Fruit fly (Drosophila melanogaster) whole organism, embryonic: Measurements from ENCODE around the gene CG18596.

ENCODE experiments used
- ATbp ChIP-seq: fragments of 200-800 bp; sonication (Bioruptor generic); optimal IDR thresholded peaks from 2 replicates; lab custom pipeline; 2017; ENCODE audit warnings: missing biosample characterization, mild to moderate bottlenecking, missing genetic modification characterization, missing genetic modification reagents
- Adf1 ChIP-seq: fragments of 200-800 bp; sonication (Bioruptor generic); IDR thresholded peaks from 2 replicates; pipeline ENCODE4 v1.3.6; 2022; ENCODE audit warnings: missing biosample characterization, missing genetic modification characterization
- Atf-2 ChIP-seq: fragments of 200-800 bp; sonication (Bioruptor generic); optimal IDR thresholded peaks from 2 replicates; lab custom pipeline; 2016; ENCODE audit warnings: missing biosample characterization, missing genetic modification characterization
- CG11560 ChIP-seq: fragments of 200-800 bp; sonication (Bioruptor generic); IDR thresholded peaks from 3 replicates; pipeline ENCODE4 v1.3.6; 2022; ENCODE audit warnings: missing biosample characterization, missing genetic modification characterization
- CG12236 ChIP-seq: fragments of 200-800 bp; sonication (Bioruptor generic); optimal IDR thresholded peaks from 2 replicates; lab custom pipeline; 2016; ENCODE audit warnings: missing biosample characterization, missing genetic modification characterization
- CG12769 ChIP-seq: fragments of 200-800 bp; sonication (Bioruptor generic); optimal IDR thresholded peaks from 2 replicates; lab custom pipeline; 2019; ENCODE audit warnings: missing biosample characterization, mild to moderate bottlenecking, missing genetic modification characterization, moderate library complexity
- CG13287 ChIP-seq: fragments of 200-800 bp; sonication (Bioruptor generic); IDR thresholded peaks from 2 replicates; pipeline ENCODE4 v1.3.6; 2022; ENCODE audit warnings: missing biosample characterization, missing genetic modification characterization; ENCODE audit not compliant: partially characterized antibody
- CG14014 ChIP-seq: fragments of 200-800 bp; sonication (Bioruptor generic); IDR thresholded peaks from 2 replicates; pipeline ENCODE4 v1.3.6; 2022; ENCODE audit warnings: missing biosample characterization, missing genetic modification characterization
- CG16813 ChIP-seq: fragments of 200-800 bp; sonication (Bioruptor generic); IDR thresholded peaks from 3 replicates; pipeline ENCODE4 v1.3.6; 2022; ENCODE audit warnings: missing biosample characterization, missing genetic modification characterization; ENCODE audit not compliant: partially characterized antibody
- CG2129 ChIP-seq: fragments of 200-800 bp; sonication (Bioruptor generic); IDR thresholded peaks from 2 replicates; pipeline ENCODE4 v1.3.6; 2022; ENCODE audit warnings: missing biosample characterization, missing genetic modification characterization; ENCODE audit not compliant: partially characterized antibody
- CG5953 ChIP-seq: fragments of 200-800 bp; sonication (Bioruptor generic); IDR thresholded peaks from 2 replicates; pipeline ENCODE4 v1.3.6; 2022; ENCODE audit warnings: missing biosample characterization, missing genetic modification characterization
- CG6654 ChIP-seq: fragments of 200-800 bp; sonication (Bioruptor generic); optimal IDR thresholded peaks from 2 replicates; lab custom pipeline; 2017; ENCODE audit warnings: missing biosample characterization, mild to moderate bottlenecking, missing genetic modification characterization
- CG8765 ChIP-seq: fragments of 200-800 bp; sonication (Bioruptor generic); IDR thresholded peaks from 2 replicates; pipeline ENCODE4 v1.3.6; 2022; ENCODE audit warnings: missing biosample characterization, missing genetic modification characterization
- CG9215 ChIP-seq: fragments of 200-800 bp; sonication (Bioruptor generic); IDR thresholded peaks from 2 replicates; pipeline ENCODE4 v1.3.6; 2022; ENCODE audit warnings: missing biosample characterization, missing genetic modification characterization
- CG9437 ChIP-seq: fragments of 200-800 bp; sonication (Bioruptor generic); optimal IDR thresholded peaks from 2 replicates; lab custom pipeline; 2018; ENCODE audit warnings: missing biosample characterization, mild to moderate bottlenecking, missing genetic modification characterization
- CG9797 ChIP-seq: fragments of 200-800 bp; sonication (Bioruptor generic); optimal IDR thresholded peaks from 3 replicates; lab custom pipeline; 2018; ENCODE audit warnings: missing biosample characterization, mild to moderate bottlenecking, missing genetic modification characterization
- CTCF ChIP-seq: fragments of 200-800 bp; sonication (Bioruptor generic); optimal IDR thresholded peaks from 2 replicates; lab custom pipeline; 2017; ENCODE audit warnings: missing biosample characterization, mild to moderate bottlenecking, missing genetic modification characterization, moderate library complexity
- D ChIP-seq, 2 experiments: fragments of 200-800 bp in 1 of 2; fragments of >200 bp in 1 of 2; sonication (Bioruptor generic) in 1 of 2; optimal IDR thresholded peaks; 2 replicates in 1 of 2; 3 replicates in 1 of 2; lab custom pipeline; 2017; ENCODE audit warnings: mild to moderate bottlenecking in 1 of 2, missing biosample characterization in 1 of 2, missing genetic modification characterization in 1 of 2, missing genetic modification reagents in 1 of 2
- Dip3 ChIP-seq: fragments of 200-800 bp; sonication (Bioruptor generic); optimal IDR thresholded peaks from 3 replicates; lab custom pipeline; 2016; ENCODE audit warnings: missing biosample characterization, missing genetic modification characterization
- E2f1 ChIP-seq: fragments of 200-800 bp; sonication (Bioruptor generic); IDR thresholded peaks from 2 replicates; pipeline ENCODE4 v1.3.6; 2022; ENCODE audit warnings: missing biosample characterization, missing genetic modification characterization
- Hand ChIP-seq: fragments of 200-800 bp; sonication (Bioruptor generic); optimal IDR thresholded peaks from 2 replicates; lab custom pipeline; 2017; ENCODE audit warnings: mild to moderate bottlenecking, missing biosample characterization, missing genetic modification reagents, missing genetic modification characterization
- Lhr ChIP-seq: fragments of 200-800 bp; sonication (Bioruptor generic); optimal IDR thresholded peaks from 3 replicates; lab custom pipeline; 2017; ENCODE audit warnings: mild to moderate bottlenecking, missing biosample characterization, missing genetic modification reagents, missing genetic modification characterization
- MBD-R2 ChIP-seq: fragments of 200-800 bp; sonication (Bioruptor generic); IDR thresholded peaks from 2 replicates; pipeline ENCODE4 v1.3.6; 2022; ENCODE audit warnings: missing biosample characterization, missing genetic modification characterization
- MESR4 ChIP-seq: fragments of 200-800 bp; sonication (Bioruptor generic); optimal IDR thresholded peaks from 2 replicates; lab custom pipeline; 2018; ENCODE audit warnings: missing biosample characterization, mild to moderate bottlenecking, missing genetic modification characterization, moderate library complexity
- PHDP ChIP-seq: fragments of 200-800 bp; sonication (Bioruptor generic); optimal IDR thresholded peaks from 3 replicates; lab custom pipeline; 2018; ENCODE audit warnings: missing biosample characterization, mild to moderate bottlenecking, missing genetic modification characterization, moderate library complexity
- Rx ChIP-seq: fragments of 200-800 bp; sonication (Bioruptor generic); IDR thresholded peaks from 2 replicates; pipeline ENCODE4 v1.3.6; 2022; ENCODE audit warnings: missing biosample characterization, missing genetic modification characterization
- Side ChIP-seq: fragments of 200-800 bp; sonication (Bioruptor generic); optimal IDR thresholded peaks from 2 replicates; lab custom pipeline; 2016; ENCODE audit warnings: missing biosample characterization, missing genetic modification characterization
- bab2 ChIP-seq: fragments of 200-800 bp; sonication (Bioruptor generic); optimal IDR thresholded peaks from 2 replicates; lab custom pipeline; 2016; ENCODE audit warnings: missing biosample characterization, missing genetic modification characterization
- bbx ChIP-seq: fragments of 200-800 bp; sonication (Bioruptor generic); IDR thresholded peaks from 2 replicates; pipeline ENCODE4 v1.3.6; 2022; ENCODE audit warnings: missing biosample characterization, missing genetic modification characterization; ENCODE audit not compliant: partially characterized antibody
- bowl ChIP-seq: fragments of 200-800 bp; sonication (Bioruptor generic); IDR thresholded peaks from 2 replicates; pipeline ENCODE4 v1.3.6; 2022; ENCODE audit warnings: missing biosample characterization, missing genetic modification characterization
- bsh ChIP-seq, 2 experiments: fragments of 200-800 bp; sonication (Bioruptor generic); optimal IDR thresholded peaks; 2 replicates each; lab custom pipeline; 2017 to 2018; ENCODE audit warnings: mild to moderate bottlenecking in 2 of 2, missing biosample characterization in 2 of 2, missing genetic modification characterization in 2 of 2, moderate library complexity in 1 of 2
- btn ChIP-seq: fragments of 200-800 bp; sonication (Bioruptor generic); optimal IDR thresholded peaks from 2 replicates; lab custom pipeline; 2016; ENCODE audit warnings: missing biosample characterization, missing genetic modification characterization
- cg ChIP-seq: fragments of 200-800 bp; sonication (Bioruptor generic); optimal IDR thresholded peaks from 3 replicates; lab custom pipeline; 2019; ENCODE audit warnings: missing biosample characterization, mild to moderate bottlenecking, missing genetic modification characterization, moderate library complexity
- disco-r ChIP-seq: fragments of 200-800 bp; sonication (Bioruptor generic); optimal IDR thresholded peaks from 2 replicates; lab custom pipeline; 2016; ENCODE audit warnings: missing biosample characterization, missing genetic modification characterization
- exex ChIP-seq: fragments of 200-800 bp; sonication (Bioruptor generic); optimal IDR thresholded peaks from 4 replicates; lab custom pipeline; 2018; ENCODE audit warnings: missing biosample characterization, mild to moderate bottlenecking, missing genetic modification characterization, moderate library complexity
- ftz-f1 ChIP-seq: fragments of 200-800 bp; sonication (Bioruptor generic); optimal IDR thresholded peaks from 2 replicates; lab custom pipeline; 2016; ENCODE audit warnings: missing biosample characterization, missing genetic modification characterization
- gfzf ChIP-seq: fragments of 200-800 bp; sonication (Bioruptor generic); optimal IDR thresholded peaks from 2 replicates; lab custom pipeline; 2016; ENCODE audit warnings: missing biosample characterization, mild to moderate bottlenecking, missing genetic modification characterization, moderate library complexity
- gro ChIP-seq: fragments of 200-800 bp; sonication (Bioruptor generic); optimal IDR thresholded peaks from 2 replicates; lab custom pipeline; 2016; ENCODE audit warnings: missing biosample characterization, missing genetic modification characterization
- h ChIP-seq: fragments of >200 bp; optimal IDR thresholded peaks from 2 replicates; lab custom pipeline; 2017
- jumu ChIP-seq: fragments of 200-800 bp; sonication (Bioruptor generic); optimal IDR thresholded peaks from 3 replicates; lab custom pipeline; 2016; ENCODE audit warnings: missing biosample characterization, missing genetic modification characterization
- lola ChIP-seq, 3 experiments: fragments of >200 bp in 2 of 3; fragments of 200-800 bp in 1 of 3; sonication (Bioruptor generic) in 1 of 3; optimal IDR thresholded peaks; 2 replicates each; lab custom pipeline; 2017 to 2019; ENCODE audit warnings: missing biosample characterization in 3 of 3, missing genetic modification characterization in 3 of 3, mild to moderate bottlenecking in 1 of 3, moderate library complexity in 1 of 3
- prd ChIP-seq, 3 experiments: fragments of >200 bp in 2 of 3; fragments of 200-800 bp in 1 of 3; sonication (Bioruptor generic) in 1 of 3; optimal IDR thresholded peaks in 2 of 3; IDR thresholded peaks in 1 of 3; 2 replicates in 2 of 3; 3 replicates in 1 of 3; pipeline versions ENCODE4 v1.3.6 to Lab custom; 2017 to 2022; ENCODE audit warnings: missing biosample characterization in 1 of 3, missing genetic modification characterization in 1 of 3
- pum ChIP-seq: fragments of 200-800 bp; sonication (Bioruptor generic); optimal IDR thresholded peaks from 2 replicates; lab custom pipeline; 2016; ENCODE audit warnings: missing biosample characterization, missing genetic modification characterization
- ro ChIP-seq: fragments of 200-800 bp; sonication (Bioruptor generic); IDR thresholded peaks from 2 replicates; pipeline ENCODE4 v1.3.6; 2022; ENCODE audit warnings: missing biosample characterization, missing genetic modification characterization
- sima ChIP-seq: fragments of 200-800 bp; sonication (Bioruptor generic); optimal IDR thresholded peaks from 2 replicates; lab custom pipeline; 2016; ENCODE audit warnings: missing biosample characterization, missing genetic modification characterization
- tap ChIP-seq: fragments of 200-800 bp; optimal IDR thresholded peaks from 3 replicates; lab custom pipeline; 2019; ENCODE audit warnings: missing biosample characterization, mild to moderate bottlenecking, missing genetic modification characterization, moderate library complexity
- trem ChIP-seq: fragments of 200-800 bp; optimal IDR thresholded peaks from 3 replicates; lab custom pipeline; 2019; ENCODE audit warnings: missing biosample characterization, mild to moderate bottlenecking, missing genetic modification characterization, moderate library complexity
- usp ChIP-seq: fragments of >200 bp; optimal IDR thresholded peaks from 2 replicates; lab custom pipeline; 2017; ENCODE audit warnings: missing biosample characterization, missing genetic modification characterization
- zf30C ChIP-seq: fragments of 200-800 bp; sonication (Bioruptor generic); optimal IDR thresholded peaks from 3 replicates; lab custom pipeline; 2018; ENCODE audit warnings: missing biosample characterization, mild to moderate bottlenecking, missing genetic modification characterization
- zfh2 ChIP-seq: fragments of 200-800 bp; sonication (Bioruptor generic); optimal IDR thresholded peaks from 2 replicates; lab custom pipeline; 2016; ENCODE audit warnings: missing biosample characterization, missing genetic modification characterization

Gene CG18596

DNA sequence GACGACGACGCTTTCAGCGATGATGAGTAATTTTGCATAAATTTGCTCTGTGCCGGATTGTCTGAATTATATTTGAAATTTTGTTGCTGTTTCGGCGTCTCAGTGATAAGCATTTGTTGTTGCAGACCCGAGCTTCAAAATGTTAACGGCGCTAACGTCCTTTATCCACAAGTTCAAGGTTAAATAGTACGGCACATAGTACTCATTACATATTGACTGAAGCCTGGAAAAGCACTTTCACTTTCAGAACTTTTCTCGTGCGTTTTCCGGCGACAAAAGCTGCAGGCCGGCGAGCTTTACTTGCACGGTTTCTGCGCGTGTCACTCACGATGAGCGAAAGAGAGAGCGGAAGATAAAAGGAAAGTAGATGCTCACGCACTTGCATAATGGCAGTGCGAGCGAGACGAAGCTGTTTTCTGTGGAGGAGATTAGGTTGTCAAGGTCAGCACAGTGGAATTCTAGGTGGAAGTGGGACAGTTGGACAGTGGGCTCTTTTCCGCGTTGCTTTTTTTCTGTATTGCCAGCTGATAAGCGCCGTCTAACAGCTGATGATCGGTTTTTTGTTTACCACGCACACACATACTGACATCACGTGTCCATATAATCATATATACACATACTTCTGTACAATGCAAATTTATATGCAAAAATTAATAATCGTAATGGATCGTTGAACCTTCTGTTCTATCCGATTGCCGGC, 7.5 kb upstream of the CG18596 start (continued):
- TF ChIP-seq lola (GFP tag; optimal IDR thresholded peaks at IDR 0.05; lab: Kevin White, UChicago) (peak in 1 of 3 experiments; percentile 27), ro (no peak), cg (GFP tag; lab: Kevin White, UChicago) (peak; percentile 11), usp (GFP tag; lab: Kevin White, UChicago) (no peak), CG5953 (GFP tag; lab: Robert Waterston, UW) (no peak), btn (GFP tag; lab: Kevin White, UChicago) (no peak), CG13287 (GFP tag; lab: Robert Waterston, UW) (peak; percentile 69), ftz-f1 (peak; percentile 99), trem (no peak), zfh2 (GFP tag; lab: Kevin White, UChicago) (no peak), Side (GFP tag; lab: Kevin White, UChicago) (no peak), prd (optimal IDR thresholded peaks at IDR 0.05; lab: Kevin White, UChicago) (no peak), prd (GFP tag; IDR thresholded peaks at IDR 0.05; lab: Robert Waterston, UW) (no peak), CG9437 (GFP tag; lab: Kevin White, UChicago) (no peak), Hand (GFP tag; lab: Kevin White, UChicago) (no peak), disco-r (no peak), Dip3 (GFP tag; lab: Kevin White, UChicago) (no peak), gfzf (GFP tag; lab: Kevin White, UChicago) (no peak), CG9215 (GFP tag; lab: Robert Waterston, UW) (no peak), MBD-R2 (GFP tag; lab: Robert Waterston, UW) (0 out of 2 replicates have a peak, but pooled peaks have one; percentile 8), bab2 (GFP tag; lab: Kevin White, UChicago) (no peak), zf30C (GFP tag; lab: Kevin White, UChicago) (no peak), gro (no peak), D (optimal IDR thresholded peaks at IDR 0.05; lab: Kevin White, UChicago) (no peak), D (GFP tag; optimal IDR thresholded peaks at IDR 0.05; lab: Kevin White, UChicago) (no peak), h (lab: Kevin White, UChicago) (no peak), jumu (no peak), CG6654 (GFP tag; lab: Kevin White, UChicago) (peak; percentile 2), E2f1 (GFP tag; lab: Robert Waterston, UW) (no peak), PHDP (tag; lab: Kevin White, UChicago) (no peak), Lhr (GFP tag; lab: Kevin White, UChicago) (no peak), pum (GFP tag; lab: Kevin White, UChicago) (no peak), CG12236 (GFP tag; lab: Kevin White, UChicago) (no peak), CG9797 (GFP tag; lab: Kevin White, UChicago) (no peak), exex (tag; lab: Kevin White, UChicago) (peak; percentile 39), CG8765 (GFP tag; lab: Robert Waterston, UW) (no peak), ATbp (no peak), Rx (GFP tag; lab: Robert Waterston, UW) (no peak), bowl (GFP tag; lab: Robert Waterston, UW) (no peak), CG2129 (GFP tag; lab: Robert Waterston, UW) (no peak), CTCF (GFP tag; lab: Kevin White, UChicago) (no peak), MESR4 (no peak), CG11560 (no peak), bsh (GFP tag; optimal IDR thresholded peaks at IDR 0.05; lab: Kevin White, UChicago) (no peak), CG12769 (no peak), Adf1 (GFP tag; lab: Robert Waterston, UW) (no peak), CG16813 (GFP tag; lab: Robert Waterston, UW) (no peak), bbx (GFP tag; lab: Robert Waterston, UW) (peak; percentile 59; the same call in 1 of the 2 replicates), Atf-2 (GFP tag; lab: Kevin White, UChicago) (no peak), sima (GFP tag; lab: Kevin White, UChicago) (no peak), tap (tag; lab: Kevin White, UChicago) (no peak), CG14014 (no peak)
